Worm (Caenorhabditis elegans): ENCODE data around the gene usip-1.
A peak's percentile ranks its signal among the peaks of the same experiment; 100 is the strongest.

usip-1 gene

DNA sequence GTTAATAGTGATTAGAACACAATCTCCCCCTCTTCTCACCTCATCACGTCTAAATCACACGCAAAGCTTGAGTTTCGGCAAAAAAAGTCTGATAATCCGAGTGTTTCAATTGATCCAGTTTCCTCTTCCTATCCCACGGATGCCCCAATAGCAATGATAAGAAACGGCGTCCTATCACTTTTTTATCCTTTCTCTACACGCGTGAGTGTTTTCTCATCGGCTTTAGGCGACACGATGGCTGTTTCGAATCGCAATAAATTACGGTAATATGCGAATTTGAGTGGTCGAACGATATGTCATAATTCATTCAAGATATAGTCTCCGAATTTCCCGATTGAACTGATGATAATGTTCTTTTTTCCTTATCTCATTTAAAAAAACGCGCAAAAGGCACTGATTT is 15.5 kb upstream of the usip-1 start:
- TF ChIP-seq ceh-45 (GFP tag; IDR thresholded peaks at IDR 0.05) (no peak), pat-9 (tag; optimal IDR thresholded peaks at IDR 0.05) (no peak), unc-86 (tag; optimal IDR thresholded peaks at IDR 0.05) (no peak), ztf-16 (tag; optimal IDR thresholded peaks at IDR 0.05) (no peak), sox-2 (GFP tag; IDR thresholded peaks at IDR 0.05) (no peak), pag-3 (tag; optimal IDR thresholded peaks at IDR 0.05; ENCODE audit: borderline replicate concordance) (no peak), nfya-1 (tag; optimal IDR thresholded peaks at IDR 0.05) (no peak), unc-42 (tag; optimal IDR thresholded peaks at IDR 0.05) (no peak), hlh-8 (tag; optimal IDR thresholded peaks at IDR 0.05) (no peak)

DNA sequence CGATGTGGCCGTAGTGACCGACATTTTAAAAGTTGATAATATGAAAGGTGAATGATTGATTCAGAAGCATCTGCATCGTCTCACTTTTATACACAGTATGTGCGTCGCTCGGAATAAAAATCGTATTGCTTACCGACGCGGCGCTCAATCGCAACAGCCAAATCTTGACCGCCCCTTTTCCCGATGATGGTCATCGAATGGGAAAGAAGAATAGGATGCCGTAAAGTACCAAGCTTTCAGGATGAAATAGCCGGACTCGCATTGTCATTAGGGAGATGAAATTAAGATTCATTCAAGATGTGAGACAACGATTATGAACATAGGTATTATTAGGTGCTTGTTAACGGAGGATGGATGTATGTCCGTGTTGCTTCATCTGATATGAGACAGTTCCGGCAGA is 14.6 kb upstream of the usip-1 start, which contains the start of gene lon-3:
Gene lon-3, minus strand, starts transcription at position 101 of the 400 bp plus-strand sequence.
- TF ChIP-seq rnt-1 (tag; optimal IDR thresholded peaks at IDR 0.05) (peak; percentile 4), ceh-24 (tag; optimal IDR thresholded peaks at IDR 0.05) (no peak)

DNA sequence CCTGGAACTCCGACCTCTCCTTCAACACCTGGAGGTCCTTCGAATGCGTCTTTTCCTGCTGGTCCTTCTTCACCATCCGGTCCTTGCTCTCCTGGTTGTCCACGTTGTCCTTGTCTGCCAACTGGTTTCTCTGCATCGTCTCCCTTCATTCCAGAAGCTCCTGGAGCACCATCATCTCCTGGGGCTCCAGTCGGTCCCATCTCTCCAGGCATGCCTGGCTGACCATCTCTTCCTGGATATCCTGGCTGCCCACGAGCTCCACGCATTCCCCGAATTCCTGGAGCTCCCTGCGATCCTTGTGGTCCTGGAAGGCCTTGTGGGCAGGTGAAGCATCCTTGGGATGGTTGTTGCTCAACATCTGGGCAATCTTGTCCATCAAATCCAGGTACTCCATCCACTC is 13.8 kb upstream of the usip-1 start:
- TF ChIP-seq pros-1 (tag; optimal IDR thresholded peaks at IDR 0.05) = no peak
- TF ChIP-seq ceh-24 (tag; optimal IDR thresholded peaks at IDR 0.05) = no peak
- TF ChIP-seq hlh-30 (tag; optimal IDR thresholded peaks at IDR 0.05; ENCODE audit: insufficient read depth) = no peak
- peak; percentile 39 for TF ChIP-seq elt-4 (tag; optimal IDR thresholded peaks at IDR 0.05)

- TF ChIP-seq ceh-34 (tag; optimal IDR thresholded peaks at IDR 0.05) (no peak), sox-2 (GFP tag; IDR thresholded peaks at IDR 0.05) (no peak), ets-4 (tag; optimal IDR thresholded peaks at IDR 0.05) (no peak), pqm-1 (tag; optimal IDR thresholded peaks at IDR 0.05) (no peak), sox-4 (tag; optimal IDR thresholded peaks at IDR 0.05) (no peak), ahr-1 (tag; optimal IDR thresholded peaks at IDR 0.05) (no peak), ceh-45 (GFP tag; IDR thresholded peaks at IDR 0.05) (no peak), unc-55 (GFP tag; optimal IDR thresholded peaks at IDR 0.05) (no peak), madf-2 (tag; optimal IDR thresholded peaks at IDR 0.05) (no peak), zip-5 (tag; optimal IDR thresholded peaks at IDR 0.05) (no peak), C38D4.7 (GFP tag; optimal IDR thresholded peaks at IDR 0.05) (no peak), gmeb-2 (tag; optimal IDR thresholded peaks at IDR 0.05) (no peak), che-1 (tag; optimal IDR thresholded peaks at IDR 0.05) (no peak), sdc-2 (tag; optimal IDR thresholded peaks at IDR 0.05) (no peak), ttx-3 (tag; optimal IDR thresholded peaks at IDR 0.05) (no peak)
Observed at ce11 chrV:12196659-12197058, 12.7 kb upstream of the usip-1 start.

ce11 chrV:12195845-12196244 is 11.9 kb upstream of the usip-1 start, which contains the start of gene ZK836.3:
ZK836.3 (minus strand) TSS chrV:12195945.
- TF ChIP-seq ceh-14 (tag; optimal IDR thresholded peaks at IDR 0.05) = no peak

DNA sequence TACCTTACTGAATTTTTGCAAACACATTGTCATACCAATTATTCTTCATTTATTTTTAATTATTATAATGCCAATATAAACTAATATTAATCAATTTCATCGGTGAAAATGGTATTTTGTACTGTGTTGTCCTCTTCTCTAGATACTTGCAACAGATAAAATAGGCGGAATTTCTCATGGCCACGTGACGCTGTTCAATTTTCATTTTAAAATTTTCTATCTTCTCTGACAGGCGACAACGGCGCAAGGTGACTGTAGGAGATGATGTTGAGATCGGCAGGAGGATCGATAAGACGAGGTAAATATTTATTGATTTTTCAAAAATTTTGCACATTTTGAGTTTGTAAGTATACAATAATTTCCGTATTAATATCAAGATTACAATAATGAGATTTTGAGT is 10.3 kb upstream of the usip-1 start, which contains the start of gene ogdh-2:
Gene ogdh-2, plus strand, starts transcription at position 233 of the 400 bp plus-strand sequence.
- TF ChIP-seq zip-5 (tag; optimal IDR thresholded peaks at IDR 0.05) = no peak
- no peak for TF ChIP-seq syd-9 (tag; optimal IDR thresholded peaks at IDR 0.05)

ce11 chrV:12192129-12192528 is 8.1 kb upstream of the usip-1 start, which contains the start of gene rnp-1:
rnp-1 (plus strand) TSS chrV:12192273.
- TF ChIP-seq ama-1 (optimal IDR thresholded peaks at IDR 0.05) = peak; percentile 11
- no peak for TF ChIP-seq hlh-8 (tag; optimal IDR thresholded peaks at IDR 0.05)
- TF ChIP-seq sdc-2 (tag; optimal IDR thresholded peaks at IDR 0.05) = no peak
- no peak for TF ChIP-seq ztf-16 (tag; optimal IDR thresholded peaks at IDR 0.05)
- TF ChIP-seq C08G9.2 (tag; optimal IDR thresholded peaks at IDR 0.05) = no peak
- TF ChIP-seq ceh-2 (tag; optimal IDR thresholded peaks at IDR 0.05) = no peak
- TF ChIP-seq ceh-6 (GFP tag; optimal IDR thresholded peaks at IDR 0.05) = no peak
- TF ChIP-seq tbx-7 (tag; optimal IDR thresholded peaks at IDR 0.05) = no peak
